Worm (Caenorhabditis elegans) whole organism, L1 larva: ENCODE data around the gene atf-4.

Source experiments
- ceh-63 ChIP-seq: fragments of 200-800 bp; sonication (Bioruptor generic); optimal IDR thresholded peaks from 2 replicates; lab custom pipeline; 2018; ENCODE audit warnings: mild to moderate bottlenecking, missing genetic modification characterization, missing compliant biosample characterization
- elt-2 ChIP-seq: sonication (generic microtip); optimal IDR thresholded peaks from 2 replicates; lab custom pipeline; 2016; ENCODE audit warnings: missing genetic modification characterization, mild to moderate bottlenecking, inconsistent platforms, missing compliant biosample characterization, missing genetic modification reagents
- lir-3 ChIP-seq: sonication (generic microtip); optimal IDR thresholded peaks from 2 replicates; lab custom pipeline; 2016; ENCODE audit warnings: mild to moderate bottlenecking, missing genetic modification characterization, moderate library complexity, missing compliant biosample characterization; ENCODE audit not compliant: poor library complexity
- mdl-1 ChIP-seq, 2 experiments: fragments of 150-350 bp; optimal IDR thresholded peaks; 2 replicates each; lab custom pipeline; 2014 to 2017; ENCODE audit warnings: missing biosample characterization in 2 of 2, missing genetic modification characterization in 2 of 2, inconsistent platforms in 1 of 2
- mep-1 ChIP-seq: fragments of 150-350 bp; optimal IDR thresholded peaks from 2 replicates; lab custom pipeline; 2014; ENCODE audit warnings: missing biosample characterization, missing genetic modification characterization
- nhr-12 ChIP-seq: sonication (generic microtip); optimal IDR thresholded peaks from 2 replicates; lab custom pipeline; 2017; ENCODE audit warnings: missing biosample characterization, missing genetic modification characterization
- pax-3 ChIP-seq: fragments of 200-800 bp; sonication (Bioruptor generic); optimal IDR thresholded peaks from 2 replicates; lab custom pipeline; 2018; ENCODE audit warnings: mild to moderate bottlenecking, missing genetic modification characterization, moderate library complexity, missing compliant biosample characterization
- unc-62 ChIP-seq: fragments of 150-350 bp; optimal IDR thresholded peaks from 2 replicates; lab custom pipeline; 2014; ENCODE audit warnings: missing biosample characterization, missing genetic modification reagents, missing genetic modification characterization
- unc-86 ChIP-seq: sonication (generic microtip); optimal IDR thresholded peaks from 2 replicates; lab custom pipeline; 2016; ENCODE audit warnings: missing genetic modification characterization, missing compliant biosample characterization
- ztf-4 ChIP-seq: fragments of 150-350 bp; optimal IDR thresholded peaks from 2 replicates; lab custom pipeline; 2014; ENCODE audit warnings: missing biosample characterization, missing genetic modification characterization

ce11 chrX:14809905-14810304 lies 705 bp downstream of the atf-4 start:
- TF ChIP-seq elt-2 (tag; lab: Kevin White, UChicago), result peak; percentile 42
- no peak for TF ChIP-seq mdl-1 (tag; optimal IDR thresholded peaks at IDR 0.05; lab: Kevin White, UChicago)
- no peak for TF ChIP-seq unc-86 (tag; lab: Kevin White, UChicago)
- no peak for TF ChIP-seq ceh-63
- no peak for TF ChIP-seq ztf-4 (tag; lab: Kevin White, UChicago)
- TF ChIP-seq unc-62, result no peak
- no peak for TF ChIP-seq pax-3 (tag; lab: Kevin White, UChicago)
- no peak for TF ChIP-seq lir-3 (tag; lab: Kevin White, UChicago)
- TF ChIP-seq nhr-12 (tag; lab: Kevin White, UChicago), result no peak
- no peak for TF ChIP-seq mep-1
